Worm (Caenorhabditis elegans): Measurements from ENCODE around the gene cyk-4.

DNA sequence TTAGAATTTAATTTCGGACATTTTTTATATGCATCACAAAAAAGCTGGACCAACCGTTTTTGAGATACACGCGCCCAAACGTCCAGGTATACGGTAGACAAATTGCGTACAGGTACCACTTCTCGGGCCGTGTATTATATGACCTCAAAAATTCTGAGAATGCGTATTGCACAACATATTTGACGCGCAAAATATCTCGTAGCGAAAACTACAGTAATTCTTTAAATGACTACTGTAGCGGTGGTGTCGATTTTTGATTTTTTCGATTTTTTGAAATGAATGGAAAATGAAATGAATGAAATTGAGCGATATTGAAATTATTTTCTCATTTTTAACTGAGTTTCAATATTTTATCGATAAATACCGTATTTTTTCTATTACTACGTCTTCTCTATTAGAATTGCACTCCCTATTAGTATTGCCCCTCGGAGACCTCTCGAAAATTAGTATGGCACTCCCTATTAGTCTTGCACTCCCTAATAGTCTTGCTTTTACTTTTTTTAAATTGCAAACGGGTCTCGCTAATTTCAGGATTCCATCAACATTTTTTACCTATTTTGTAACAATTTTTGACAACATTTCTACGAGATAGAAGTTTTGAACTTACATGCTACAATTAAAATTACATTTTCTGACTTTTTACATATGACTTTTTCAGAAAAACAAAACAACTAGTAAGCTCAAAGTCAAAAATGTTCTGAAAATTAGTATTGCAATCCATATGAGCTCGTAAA is 8.5 kb upstream of the cyk-4 start:
- TF ChIP-seq ceh-82 (tag; optimal IDR thresholded peaks at IDR 0.05) (no peak), nhr-90 (tag; optimal IDR thresholded peaks at IDR 0.05; ENCODE audit: poor library complexity) (no peak), nhr-12 (tag; optimal IDR thresholded peaks at IDR 0.05) (no peak), nhr-28 (tag; optimal IDR thresholded peaks at IDR 0.05) (no peak), mab-9 (GFP tag; IDR thresholded peaks at IDR 0.05) (no peak), nhr-11 (tag; optimal IDR thresholded peaks at IDR 0.05) (no peak), efl-3 (GFP tag; optimal IDR thresholded peaks at IDR 0.05) (peak; percentile 17), pqm-1 (tag; optimal IDR thresholded peaks at IDR 0.05) (no peak)
